Worm (Caenorhabditis elegans) whole organism, midembryonic: Measurements from ENCODE around the gene srx-78.

Experiments used
- T22C8.4 ChIP-seq: fragments of 200-800 bp; sonication (Bioruptor generic); IDR thresholded peaks from 2 replicates; pipeline ENCODE4 v1.3.6; 2022; ENCODE audit warnings: missing genetic modification characterization, missing compliant biosample characterization
- cog-1 ChIP-seq: sonication (generic microtip); optimal IDR thresholded peaks from 2 replicates; lab custom pipeline; 2016; ENCODE audit warnings: missing genetic modification characterization, missing compliant biosample characterization
- flt-1 ChIP-seq: fragments of 200-800 bp; sonication (Bioruptor generic); IDR thresholded peaks from 2 replicates; pipeline ENCODE4 v1.3.6; 2022; ENCODE audit warnings: missing genetic modification characterization, missing compliant biosample characterization
- klf-2 ChIP-seq: fragments of 200-800 bp; sonication (Bioruptor generic); conservative IDR thresholded peaks from 2 replicates; pipeline ENCODE4 v1.3.6; 2022; ENCODE audit warnings: missing genetic modification reagents, missing genetic modification characterization, missing compliant biosample characterization
- med-1 ChIP-seq: sonication (generic microtip); optimal IDR thresholded peaks from 2 replicates; lab custom pipeline; 2017; ENCODE audit warnings: missing genetic modification characterization, mild to moderate bottlenecking, missing compliant biosample characterization, antibody characterized with exemption, missing genetic modification reagents; ENCODE audit not compliant: insufficient read depth
- ref-1 ChIP-seq: fragments of 200-800 bp; sonication (Bioruptor generic); conservative IDR thresholded peaks from 2 replicates; pipeline ENCODE4 v1.3.6; 2022; ENCODE audit warnings: missing genetic modification reagents, missing genetic modification characterization, missing compliant biosample characterization
- tab-1 ChIP-seq: fragments of 200-800 bp; sonication (Bioruptor generic); IDR thresholded peaks from 2 replicates; pipeline ENCODE4 v1.3.6; 2022; ENCODE audit warnings: missing genetic modification characterization, missing compliant biosample characterization
- ztf-23 ChIP-seq: fragments of 200-800 bp; sonication (Bioruptor generic); IDR thresholded peaks from 2 replicates; pipeline ENCODE4 v1.3.6; 2022; ENCODE audit warnings: missing genetic modification reagents, missing genetic modification characterization, missing compliant biosample characterization
- ztf-29 ChIP-seq: fragments of 200-800 bp; sonication (Bioruptor generic); IDR thresholded peaks from 2 replicates; pipeline ENCODE4 v1.3.6; 2022; ENCODE audit warnings: missing genetic modification reagents, missing genetic modification characterization, missing compliant biosample characterization

The srx-78 gene

ce11 chrV:15060595-15060994, 34.3 kb upstream of the srx-78 start:
- TF ChIP-seq klf-2 (GFP tag; lab: Robert Waterston, UW) (no peak), flt-1 (GFP tag; lab: Robert Waterston, UW) (no peak), tab-1 (GFP tag; lab: Robert Waterston, UW) (no peak), T22C8.4 (GFP tag; lab: Robert Waterston, UW) (no peak), cog-1 (tag; lab: Kevin White, UChicago) (no peak), ref-1 (GFP tag; lab: Robert Waterston, UW) (no peak), ztf-23 (no peak), med-1 (GFP tag; lab: Kevin White, UChicago) (no peak), ztf-29 (GFP tag; lab: Robert Waterston, UW) (no peak)

ce11 chrV:15063987-15064386, 30.9 kb upstream of the srx-78 start, which contains the start of gene rap-2:
Gene rap-2 (minus strand): TSS chrV:15064087.
- TF ChIP-seq tab-1 (GFP tag; lab: Robert Waterston, UW): no peak
- TF ChIP-seq flt-1 (GFP tag; lab: Robert Waterston, UW): no peak
- no peak for TF ChIP-seq med-1 (GFP tag; lab: Kevin White, UChicago)
- TF ChIP-seq klf-2 (GFP tag; lab: Robert Waterston, UW): no peak
- no peak for TF ChIP-seq ztf-23
- TF ChIP-seq T22C8.4 (GFP tag; lab: Robert Waterston, UW): no peak
- no peak for TF ChIP-seq ztf-29 (GFP tag; lab: Robert Waterston, UW)
- TF ChIP-seq cog-1 (tag; lab: Kevin White, UChicago): no peak
- no peak for TF ChIP-seq ref-1 (GFP tag; lab: Robert Waterston, UW)

ce11 chrV:15065068-15065744, 29.6 kb upstream of the srx-78 start, which contains the start of gene C25D7.9:
Gene C25D7.9 (plus strand): TSS chrV:15065135.
- TF ChIP-seq med-1 (GFP tag; lab: Kevin White, UChicago) (no peak), ztf-29 (GFP tag; lab: Robert Waterston, UW) (no peak), ztf-23 (no peak), T22C8.4 (GFP tag; lab: Robert Waterston, UW) (peak; percentile 82), ref-1 (GFP tag; lab: Robert Waterston, UW) (no peak), cog-1 (tag; lab: Kevin White, UChicago) (no peak), flt-1 (GFP tag; lab: Robert Waterston, UW) (no peak)

- TF ChIP-seq ztf-23 (no peak), ztf-29 (GFP tag; lab: Robert Waterston, UW) (no peak), T22C8.4 (GFP tag; lab: Robert Waterston, UW) (no peak), tab-1 (GFP tag; lab: Robert Waterston, UW) (no peak), cog-1 (tag; lab: Kevin White, UChicago) (no peak), ref-1 (GFP tag; lab: Robert Waterston, UW) (no peak), flt-1 (GFP tag; lab: Robert Waterston, UW) (no peak), klf-2 (GFP tag; lab: Robert Waterston, UW) (no peak), med-1 (GFP tag; lab: Kevin White, UChicago) (no peak)
Observed at ce11 chrV:15065837-15066348, 29.0 kb upstream of the srx-78 start, which contains the start of gene otub-1. Gene otub-1 (plus strand): TSS chrV:15066298.

- no peak for TF ChIP-seq T22C8.4 (GFP tag; lab: Robert Waterston, UW)
- TF ChIP-seq ztf-29 (GFP tag; lab: Robert Waterston, UW): no peak
- no peak for TF ChIP-seq tab-1 (GFP tag; lab: Robert Waterston, UW)
- TF ChIP-seq flt-1 (GFP tag; lab: Robert Waterston, UW): no peak
- no peak for TF ChIP-seq med-1 (GFP tag; lab: Kevin White, UChicago)
- no peak for TF ChIP-seq klf-2 (GFP tag; lab: Robert Waterston, UW)
- no peak for TF ChIP-seq cog-1 (tag; lab: Kevin White, UChicago)
- no peak for TF ChIP-seq ztf-23
- no peak for TF ChIP-seq ref-1 (GFP tag; lab: Robert Waterston, UW)
Observed at ce11 chrV:15067165-15067564, 27.7 kb upstream of the srx-78 start, which contains the start of gene C25D7.10. Gene C25D7.10 (plus strand): TSS chrV:15067465.

- TF ChIP-seq ztf-29 (GFP tag; lab: Robert Waterston, UW): no peak
- TF ChIP-seq tab-1 (GFP tag; lab: Robert Waterston, UW): no peak
- TF ChIP-seq klf-2 (GFP tag; lab: Robert Waterston, UW): no peak
- TF ChIP-seq ztf-23: no peak
- no peak for TF ChIP-seq flt-1 (GFP tag; lab: Robert Waterston, UW)
- no peak for TF ChIP-seq ref-1 (GFP tag; lab: Robert Waterston, UW)
- TF ChIP-seq T22C8.4 (GFP tag; lab: Robert Waterston, UW): no peak
- no peak for TF ChIP-seq med-1 (GFP tag; lab: Kevin White, UChicago)
Observed at ce11 chrV:15068378-15068777, 26.5 kb upstream of the srx-78 start, which contains the start of gene dnj-3. Gene dnj-3 (plus strand): TSS chrV:15068678.

- TF ChIP-seq klf-2 (GFP tag; lab: Robert Waterston, UW) (no peak), ztf-29 (GFP tag; lab: Robert Waterston, UW) (no peak), ztf-23 (no peak), tab-1 (GFP tag; lab: Robert Waterston, UW) (no peak), cog-1 (tag; lab: Kevin White, UChicago) (no peak)
Observed at ce11 chrV:15069435-15069985, 25.3 kb upstream of the srx-78 start.

- TF ChIP-seq flt-1 (GFP tag; lab: Robert Waterston, UW) (0 out of 2 replicates have a peak, but pooled peaks have one; percentile 11), ztf-23 (no peak), cog-1 (tag; lab: Kevin White, UChicago) (peak; percentile 87), med-1 (GFP tag; lab: Kevin White, UChicago) (no peak)
Observed at ce11 chrV:15071015-15071810, 23.6 kb upstream of the srx-78 start, which contains the start of gene unc-76. Gene unc-76 (plus strand): TSS chrV:15071760.
